Fruit fly (Drosophila melanogaster) whole organism, embryonic: ENCODE measurements around the gene Rab39.
A peak's percentile ranks its signal among the peaks of the same experiment; 100 is the strongest.

Experiments
- BtbVII ChIP-seq: fragments of 200-800 bp; sonication (Bioruptor generic); optimal IDR thresholded peaks from 3 replicates; lab custom pipeline; 2017; ENCODE audit warnings: missing biosample characterization, mild to moderate bottlenecking, missing genetic modification characterization
- CG1024 ChIP-seq: fragments of 200-800 bp; sonication (Bioruptor generic); IDR thresholded peaks from 2 replicates; pipeline ENCODE4 v1.3.6; 2022; ENCODE audit warnings: missing biosample characterization, missing genetic modification characterization
- CG10462 ChIP-seq: fragments of 200-800 bp; sonication (Bioruptor generic); optimal IDR thresholded peaks from 2 replicates; lab custom pipeline; 2016; ENCODE audit warnings: missing biosample characterization, missing genetic modification characterization
- CG11085 ChIP-seq: fragments of 200-800 bp; sonication (Bioruptor generic); IDR thresholded peaks from 2 replicates; pipeline ENCODE4 v1.3.6; 2022; ENCODE audit warnings: missing biosample characterization, missing genetic modification characterization
- CG11696 ChIP-seq: fragments of 200-800 bp; sonication (Bioruptor generic); IDR thresholded peaks from 2 replicates; pipeline ENCODE4 v1.3.6; 2022; ENCODE audit warnings: missing biosample characterization, missing genetic modification characterization
- CG12299 ChIP-seq: fragments of 200-800 bp; sonication (Bioruptor generic); optimal IDR thresholded peaks from 2 replicates; lab custom pipeline; 2018; ENCODE audit warnings: missing biosample characterization, mild to moderate bottlenecking, missing genetic modification characterization
- CG15011 ChIP-seq: fragments of 200-800 bp; sonication (Bioruptor generic); optimal IDR thresholded peaks from 3 replicates; lab custom pipeline; 2018; ENCODE audit warnings: missing biosample characterization, mild to moderate bottlenecking, missing genetic modification characterization
- CG15269 ChIP-seq: fragments of 200-800 bp; sonication (Bioruptor generic); optimal IDR thresholded peaks from 2 replicates; lab custom pipeline; 2018; ENCODE audit warnings: missing biosample characterization, mild to moderate bottlenecking, missing genetic modification characterization, moderate library complexity
- CG1832 ChIP-seq: fragments of 200-800 bp; sonication (Bioruptor generic); optimal IDR thresholded peaks from 2 replicates; lab custom pipeline; 2017; ENCODE audit warnings: missing biosample characterization, mild to moderate bottlenecking, missing genetic modification characterization, inconsistent platforms
- CG3995 ChIP-seq: fragments of 200-800 bp; sonication (Bioruptor generic); optimal IDR thresholded peaks from 3 replicates; lab custom pipeline; 2016; ENCODE audit warnings: missing biosample characterization, missing genetic modification characterization
- CG4617 ChIP-seq: fragments of 200-800 bp; sonication (Bioruptor generic); optimal IDR thresholded peaks from 3 replicates; lab custom pipeline; 2016; ENCODE audit warnings: missing biosample characterization, missing genetic modification characterization, borderline replicate concordance
- CG6175 ChIP-seq: fragments of 200-800 bp; sonication (Bioruptor generic); IDR thresholded peaks from 3 replicates; pipeline ENCODE4 v1.3.6; 2022; ENCODE audit warnings: missing biosample characterization, missing genetic modification characterization
- CG6254 ChIP-seq: fragments of 200-800 bp; sonication (Bioruptor generic); optimal IDR thresholded peaks from 3 replicates; lab custom pipeline; 2017; ENCODE audit warnings: mild to moderate bottlenecking, missing biosample characterization, missing genetic modification reagents, missing genetic modification characterization
- CG6689 ChIP-seq: fragments of 200-800 bp; sonication (Bioruptor generic); IDR thresholded peaks from 2 replicates; pipeline ENCODE4 v1.3.6; 2022; ENCODE audit warnings: missing biosample characterization, missing genetic modification characterization
- CG7271 ChIP-seq: fragments of 200-800 bp; sonication (Bioruptor generic); optimal IDR thresholded peaks from 2 replicates; lab custom pipeline; 2018; ENCODE audit warnings: missing biosample characterization, mild to moderate bottlenecking, missing genetic modification characterization, moderate library complexity
- CG8944 ChIP-seq: fragments of 200-800 bp; sonication (Bioruptor generic); optimal IDR thresholded peaks from 3 replicates; lab custom pipeline; 2016; ENCODE audit warnings: missing biosample characterization, missing genetic modification characterization
- CG9932 ChIP-seq: fragments of 200-800 bp; sonication (Bioruptor generic); IDR thresholded peaks from 2 replicates; pipeline ENCODE4 v1.3.6; 2022; ENCODE audit warnings: missing biosample characterization, missing genetic modification characterization
- Dek ChIP-seq: fragments of 200-800 bp; sonication (Bioruptor generic); optimal IDR thresholded peaks from 3 replicates; lab custom pipeline; 2019; ENCODE audit warnings: missing biosample characterization, mild to moderate bottlenecking, missing genetic modification characterization, moderate library complexity
- Dfd ChIP-seq, 2 experiments: fragments of >200 bp; optimal IDR thresholded peaks; 2 replicates each; lab custom pipeline; 2017; ENCODE audit warnings: missing biosample characterization in 2 of 2, missing genetic modification characterization in 2 of 2
- Dip3 ChIP-seq: fragments of 200-800 bp; sonication (Bioruptor generic); optimal IDR thresholded peaks from 3 replicates; lab custom pipeline; 2016; ENCODE audit warnings: missing biosample characterization, missing genetic modification characterization
- Doc2 ChIP-seq: fragments of 200-800 bp; sonication (Bioruptor generic); IDR thresholded peaks from 2 replicates; pipeline ENCODE4 v1.3.6; 2022; ENCODE audit warnings: missing biosample characterization, missing genetic modification characterization
- Fer3 ChIP-seq: fragments of 200-800 bp; sonication (Bioruptor generic); optimal IDR thresholded peaks from 2 replicates; lab custom pipeline; 2018; ENCODE audit warnings: missing biosample characterization, mild to moderate bottlenecking, missing genetic modification characterization, moderate library complexity
- Jarid2 ChIP-seq: fragments of 200-800 bp; sonication (Bioruptor generic); optimal IDR thresholded peaks from 3 replicates; lab custom pipeline; 2017; ENCODE audit warnings: mild to moderate bottlenecking, missing biosample characterization, missing genetic modification reagents, missing genetic modification characterization
- Myb ChIP-seq: fragments of 200-800 bp; sonication (Bioruptor generic); optimal IDR thresholded peaks from 2 replicates; lab custom pipeline; 2016; ENCODE audit warnings: missing biosample characterization, missing genetic modification characterization
- Nf-YC ChIP-seq: fragments of 200-800 bp; optimal IDR thresholded peaks from 3 replicates; lab custom pipeline; 2019; ENCODE audit warnings: missing biosample characterization, mild to moderate bottlenecking, missing genetic modification characterization, moderate library complexity
- PHDP ChIP-seq: fragments of 200-800 bp; sonication (Bioruptor generic); optimal IDR thresholded peaks from 3 replicates; lab custom pipeline; 2018; ENCODE audit warnings: missing biosample characterization, mild to moderate bottlenecking, missing genetic modification characterization, moderate library complexity
- Ravus ChIP-seq: fragments of 200-800 bp; sonication (Bioruptor generic); IDR thresholded peaks from 2 replicates; pipeline ENCODE4 v1.3.6; 2022; ENCODE audit warnings: missing biosample characterization, missing genetic modification characterization
- Vsx1 ChIP-seq: fragments of 200-800 bp; sonication (Bioruptor generic); optimal IDR thresholded peaks from 2 replicates; lab custom pipeline; 2017; ENCODE audit warnings: missing biosample characterization, mild to moderate bottlenecking, missing genetic modification characterization, missing genetic modification reagents
- ase ChIP-seq: fragments of 200-800 bp; sonication (Bioruptor generic); IDR thresholded peaks from 3 replicates; pipeline ENCODE4 v1.3.6; 2022; ENCODE audit warnings: missing biosample characterization, missing genetic modification characterization
- caup ChIP-seq: fragments of 200-800 bp; sonication (Bioruptor generic); optimal IDR thresholded peaks from 3 replicates; lab custom pipeline; 2017; ENCODE audit warnings: missing biosample characterization, mild to moderate bottlenecking, missing genetic modification characterization, moderate library complexity; ENCODE audit not compliant: severe bottlenecking
- dan ChIP-seq: fragments of 200-800 bp; sonication (Bioruptor generic); IDR thresholded peaks from 2 replicates; pipeline ENCODE4 v1.3.6; 2022; ENCODE audit warnings: missing biosample characterization, missing genetic modification characterization
- dmrt11E ChIP-seq: fragments of 200-800 bp; sonication (Bioruptor generic); optimal IDR thresholded peaks from 3 replicates; lab custom pipeline; 2018; ENCODE audit warnings: missing biosample characterization, mild to moderate bottlenecking, missing genetic modification characterization, moderate library complexity
- emc ChIP-seq: fragments of 200-800 bp; sonication (Bioruptor generic); optimal IDR thresholded peaks from 2 replicates; lab custom pipeline; 2016; ENCODE audit warnings: missing biosample characterization, missing genetic modification characterization
- gcm2 ChIP-seq: fragments of 200-800 bp; sonication (Bioruptor generic); optimal IDR thresholded peaks from 2 replicates; lab custom pipeline; 2016; ENCODE audit warnings: missing biosample characterization, missing genetic modification characterization
- gem ChIP-seq: fragments of 200-800 bp; sonication (Bioruptor generic); optimal IDR thresholded peaks from 2 replicates; lab custom pipeline; 2019; ENCODE audit warnings: missing biosample characterization, mild to moderate bottlenecking, missing genetic modification characterization, moderate library complexity
- gsb-n ChIP-seq: fragments of 200-800 bp; sonication (Bioruptor generic); optimal IDR thresholded peaks from 3 replicates; lab custom pipeline; 2018; ENCODE audit warnings: missing biosample characterization, mild to moderate bottlenecking, missing genetic modification characterization
- hb ChIP-seq: fragments of 200-800 bp; sonication (Bioruptor generic); IDR thresholded peaks from 3 replicates; pipeline ENCODE4 v1.3.6; 2022; ENCODE audit warnings: missing biosample characterization, missing genetic modification characterization; ENCODE audit not compliant: partially characterized antibody
- inv ChIP-seq: fragments of 200-800 bp; sonication (Bioruptor generic); IDR thresholded peaks from 2 replicates; pipeline ENCODE4 v1.3.6; 2022; ENCODE audit warnings: missing biosample characterization, missing genetic modification characterization; ENCODE audit not compliant: partially characterized antibody
- nmo ChIP-seq: fragments of 200-800 bp; sonication (Bioruptor generic); optimal IDR thresholded peaks from 2 replicates; lab custom pipeline; 2018; ENCODE audit warnings: missing biosample characterization, mild to moderate bottlenecking, missing genetic modification characterization, moderate library complexity
- oc ChIP-seq: fragments of 200-800 bp; sonication (Bioruptor generic); optimal IDR thresholded peaks from 2 replicates; lab custom pipeline; 2018; ENCODE audit warnings: missing biosample characterization, mild to moderate bottlenecking, missing genetic modification characterization, moderate library complexity
- odd ChIP-seq: fragments of 200-800 bp; sonication (Bioruptor generic); optimal IDR thresholded peaks from 2 replicates; lab custom pipeline; 2017; ENCODE audit warnings: missing biosample characterization, mild to moderate bottlenecking, missing genetic modification characterization
- ro ChIP-seq: fragments of 200-800 bp; sonication (Bioruptor generic); IDR thresholded peaks from 2 replicates; pipeline ENCODE4 v1.3.6; 2022; ENCODE audit warnings: missing biosample characterization, missing genetic modification characterization
- sens ChIP-seq: fragments of 200-800 bp; sonication (Bioruptor generic); peaks from one replicate; lab custom pipeline; 2016; ENCODE audit warnings: missing biosample characterization, missing genetic modification characterization
- shn ChIP-seq: fragments of 200-800 bp; sonication (Bioruptor generic); optimal IDR thresholded peaks from 3 replicates; lab custom pipeline; 2016; ENCODE audit warnings: missing biosample characterization, missing genetic modification characterization
- slou ChIP-seq: fragments of 200-800 bp; sonication (Bioruptor generic); optimal IDR thresholded peaks from 3 replicates; lab custom pipeline; 2016; ENCODE audit warnings: missing biosample characterization, missing genetic modification characterization
- sna ChIP-seq: fragments of 200-800 bp; sonication (Bioruptor generic); IDR thresholded peaks from 2 replicates; pipeline ENCODE4 v1.3.6; 2022; ENCODE audit warnings: missing biosample characterization, missing genetic modification characterization; ENCODE audit not compliant: partially characterized antibody
- sqz ChIP-seq: fragments of 200-800 bp; sonication (Bioruptor generic); optimal IDR thresholded peaks from 3 replicates; lab custom pipeline; 2018; ENCODE audit warnings: missing biosample characterization, mild to moderate bottlenecking, missing genetic modification characterization
- sr ChIP-seq: fragments of 200-800 bp; sonication (Bioruptor generic); IDR thresholded peaks from 3 replicates; pipeline ENCODE4 v1.3.6; 2022; ENCODE audit warnings: missing biosample characterization, missing genetic modification characterization
- vfl ChIP-seq: fragments of 200-800 bp; sonication (Bioruptor generic); optimal IDR thresholded peaks from 2 replicates; lab custom pipeline; 2016; ENCODE audit warnings: missing biosample characterization, missing genetic modification characterization
- wdn ChIP-seq: fragments of 200-800 bp; sonication (Bioruptor generic); IDR thresholded peaks from 2 replicates; pipeline ENCODE4 v1.3.6; 2022; ENCODE audit warnings: missing biosample characterization, missing genetic modification characterization

Rab39 gene

dm6 chrX:7691221-7691914, 43.4 kb upstream of the Rab39 start:
- TF ChIP-seq nmo (GFP tag; lab: Kevin White, UChicago): no peak
- peak; percentile 46 for TF ChIP-seq Dek
- TF ChIP-seq CG1024 (GFP tag; lab: Robert Waterston, UW): no peak
- no peak for TF ChIP-seq CG11696 (GFP tag; lab: Robert Waterston, UW)
- no peak for TF ChIP-seq Jarid2 (GFP tag; lab: Kevin White, UChicago)
- no peak for TF ChIP-seq gcm2 (GFP tag; lab: Kevin White, UChicago)
- TF ChIP-seq sens (GFP tag; lab: Kevin White, UChicago): peak; percentile 63
- no peak for TF ChIP-seq CG8944 (GFP tag; lab: Kevin White, UChicago)
- TF ChIP-seq emc: no peak
- no peak for TF ChIP-seq slou
- peak; percentile 2 for TF ChIP-seq caup (GFP tag; lab: Kevin White, UChicago)
- TF ChIP-seq dan (GFP tag; lab: Robert Waterston, UW): no peak
- TF ChIP-seq ase (GFP tag; lab: Robert Waterston, UW): 0 out of 3 replicates have a peak, but pooled peaks have one; percentile 49
- TF ChIP-seq PHDP (tag; lab: Kevin White, UChicago): peak; percentile 29
- no peak for TF ChIP-seq sr (GFP tag; lab: Robert Waterston, UW)
- no peak for TF ChIP-seq vfl (GFP tag; lab: Kevin White, UChicago)
- no peak for TF ChIP-seq CG3995 (GFP tag; lab: Kevin White, UChicago)
- TF ChIP-seq Doc2 (GFP tag; lab: Robert Waterston, UW): no peak
- no peak for TF ChIP-seq Nf-YC
- TF ChIP-seq ro (GFP tag; lab: Robert Waterston, UW): no peak
- no peak for TF ChIP-seq CG7271 (tag; lab: Kevin White, UChicago)
- no peak for TF ChIP-seq Myb (GFP tag; lab: Kevin White, UChicago)
- peak; percentile 19 for TF ChIP-seq CG15269 (tag; lab: Kevin White, UChicago)
- no peak for TF ChIP-seq oc (tag; lab: Kevin White, UChicago)
- TF ChIP-seq BtbVII: no peak
- TF ChIP-seq Dfd (GFP tag; optimal IDR thresholded peaks at IDR 0.05; lab: Kevin White, UChicago): no peak
- peak; percentile 53 for TF ChIP-seq wdn (GFP tag; lab: Robert Waterston, UW)
- TF ChIP-seq odd: no peak
- no peak for TF ChIP-seq CG10462 (GFP tag; lab: Kevin White, UChicago)
- no peak for TF ChIP-seq Dip3 (GFP tag; lab: Kevin White, UChicago)
- peak; percentile 1 for TF ChIP-seq CG6254 (GFP tag; lab: Kevin White, UChicago)
- TF ChIP-seq CG6175 (GFP tag; lab: Robert Waterston, UW): no peak
- peak; percentile 17 for TF ChIP-seq CG15011 (GFP tag; lab: Kevin White, UChicago)
- no peak for TF ChIP-seq shn (GFP tag; lab: Kevin White, UChicago)
- no peak for TF ChIP-seq CG1832 (GFP tag; lab: Kevin White, UChicago)
- peak; percentile 79 for TF ChIP-seq CG9932 (GFP tag; lab: Robert Waterston, UW)
- TF ChIP-seq CG6689 (GFP tag; lab: Robert Waterston, UW): no peak; the same call in 1 of the 2 replicates
- TF ChIP-seq dmrt11E (tag; lab: Kevin White, UChicago): no peak
- no peak; the same call in 1 of the 2 replicates for TF ChIP-seq Ravus
- no peak for TF ChIP-seq gsb-n (tag; lab: Kevin White, UChicago)
- TF ChIP-seq hb (GFP tag; lab: Robert Waterston, UW): no peak
- peak; percentile 41 for TF ChIP-seq gem (tag; lab: Kevin White, UChicago)
- TF ChIP-seq Fer3 (tag; lab: Kevin White, UChicago): peak; percentile 56
- TF ChIP-seq CG4617 (GFP tag; lab: Kevin White, UChicago): no peak
- no peak for TF ChIP-seq Vsx1 (GFP tag; lab: Kevin White, UChicago)
- peak; percentile 45; the same call in 1 of the 2 replicates for TF ChIP-seq CG11085 (GFP tag; lab: Robert Waterston, UW)
- TF ChIP-seq inv: no peak
- no peak for TF ChIP-seq sqz (GFP tag; lab: Kevin White, UChicago)
- TF ChIP-seq sna (GFP tag; lab: Robert Waterston, UW): no peak
- no peak for TF ChIP-seq CG12299 (tag; lab: Kevin White, UChicago)
